Worm (Caenorhabditis elegans): Measurements from ENCODE around the gene K06A4.10.

The K06A4.10 gene

ce11 chrV:9496742-9497141 is 7.1 kb upstream of the K06A4.10 start, which contains the start of gene gsnl-1:
Gene gsnl-1, plus strand, starts transcription at chrV:9497042.
- TF ChIP-seq mep-1 (tag; optimal IDR thresholded peaks at IDR 0.05) (no peak), nhr-71 (tag; optimal IDR thresholded peaks at IDR 0.05) (peak; percentile 19), lsy-2 (tag; optimal IDR thresholded peaks at IDR 0.05) (no peak), mab-9 (GFP tag; IDR thresholded peaks at IDR 0.05) (no peak), mdl-1 (tag; optimal IDR thresholded peaks at IDR 0.05) (no peak), aha-1 (tag; optimal IDR thresholded peaks at IDR 0.05) (no peak), fkh-4 (tag; optimal IDR thresholded peaks at IDR 0.05; ENCODE audit: borderline replicate concordance) (no peak), rnt-1 (tag; optimal IDR thresholded peaks at IDR 0.05) (peak; percentile 20), unc-98 (GFP tag; IDR thresholded peaks at IDR 0.05) (no peak), lin-14 (GFP tag; optimal IDR thresholded peaks at IDR 0.05) (peak; percentile 37), snpc-4 (tag; optimal IDR thresholded peaks at IDR 0.05) (no peak), mef-2 (tag; optimal IDR thresholded peaks at IDR 0.05) (no peak), nhr-20 (tag; optimal IDR thresholded peaks at IDR 0.05) (no peak), fkh-10 (GFP tag; optimal IDR thresholded peaks at IDR 0.05) (no peak), sptf-1 (tag; optimal IDR thresholded peaks at IDR 0.05) (no peak), nhr-19 (GFP tag; conservative IDR thresholded peaks at IDR 0.05) (peak; percentile 19; the same call in 1 of the 2 replicates), unc-62 (GFP tag; optimal IDR thresholded peaks at IDR 0.05) (no peak), nhr-84 (tag; optimal IDR thresholded peaks at IDR 0.05) (no peak), egl-27 (tag; optimal IDR thresholded peaks at IDR 0.05) (no peak), ama-1 (optimal IDR thresholded peaks at IDR 0.05) (no peak), elt-2 (tag; optimal IDR thresholded peaks at IDR 0.05) (no peak), jun-1 (tag; optimal IDR thresholded peaks at IDR 0.05) (no peak), ceh-82 (tag; optimal IDR thresholded peaks at IDR 0.05) (no peak), irx-1 (tag; optimal IDR thresholded peaks at IDR 0.05) (no peak), grh-1 (GFP tag; IDR thresholded peaks at IDR 0.05) (no peak), swsn-7 (tag; optimal IDR thresholded peaks at IDR 0.05) (no peak), blmp-1 (tag; optimal IDR thresholded peaks at IDR 0.05) (no peak), dsc-1 (tag; optimal IDR thresholded peaks at IDR 0.05) (peak; percentile 70)

- peak; percentile 24 for TF ChIP-seq elt-2 (tag; optimal IDR thresholded peaks at IDR 0.05)
- TF ChIP-seq nhr-28 (tag; optimal IDR thresholded peaks at IDR 0.05): no peak
- no peak for TF ChIP-seq unc-30 (tag; optimal IDR thresholded peaks at IDR 0.05)
- TF ChIP-seq isw-1 (GFP tag; IDR thresholded peaks at IDR 0.05): no peak
- no peak for TF ChIP-seq nhr-76 (tag; optimal IDR thresholded peaks at IDR 0.05)
- TF ChIP-seq lin-13 (GFP tag; optimal IDR thresholded peaks at IDR 0.05): no peak
- no peak for TF ChIP-seq Y116A8C.19 (tag; optimal IDR thresholded peaks at IDR 0.05; ENCODE audit: borderline replicate concordance)
These were observed 2.9 kb upstream of the K06A4.10 start for ce11 chrV:9492460-9492859.

ce11 chrV:9491440-9492160 is 2.0 kb upstream of the K06A4.10 start, which contains the start of gene K06A4.7:
Gene K06A4.7, minus strand, starts transcription at chrV:9491490.
- no peak for TF ChIP-seq C34B4.2 (tag; optimal IDR thresholded peaks at IDR 0.05)
- TF ChIP-seq elt-2 (tag; optimal IDR thresholded peaks at IDR 0.05): peak; percentile 79
- TF ChIP-seq efl-1 (optimal IDR thresholded peaks at IDR 0.05): no peak
- peak in 1 of 2 experiments; percentile 43 for TF ChIP-seq efl-1 (GFP tag; optimal IDR thresholded peaks at IDR 0.05 in 1 of 2)

DNA sequence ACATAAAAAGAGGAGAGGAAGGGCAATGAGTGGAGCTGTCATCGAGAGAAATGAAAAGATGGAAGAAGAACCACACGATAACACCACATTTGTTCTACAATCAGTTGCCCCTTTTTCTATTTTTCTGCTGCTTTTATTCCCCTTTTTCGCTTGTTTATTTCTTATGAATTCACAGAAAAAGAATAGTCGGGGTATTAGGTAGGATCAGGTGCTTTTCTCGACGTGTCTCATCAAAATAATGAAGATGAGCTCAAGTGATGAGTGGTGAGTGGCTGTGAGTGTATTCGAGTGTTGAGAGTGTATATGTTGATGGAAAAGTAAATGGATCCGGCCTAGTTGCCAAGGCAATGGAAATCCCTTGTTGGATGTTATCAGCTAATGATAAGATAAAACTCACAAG is 4.1 kb downstream of the K06A4.10 start:
- TF ChIP-seq sox-4 (tag; optimal IDR thresholded peaks at IDR 0.05): peak; percentile 9
- TF ChIP-seq efl-1 (optimal IDR thresholded peaks at IDR 0.05): no peak
- peak in 1 of 2 experiments; percentile 69 for TF ChIP-seq efl-1 (GFP tag; optimal IDR thresholded peaks at IDR 0.05 in 1 of 2)
- TF ChIP-seq pax-3 (tag; optimal IDR thresholded peaks at IDR 0.05): peak; percentile 38
- no peak for TF ChIP-seq nhr-77 (tag; optimal IDR thresholded peaks at IDR 0.05)
- TF ChIP-seq nhr-71 (tag; optimal IDR thresholded peaks at IDR 0.05): peak; percentile 5
- peak; percentile 88 for TF ChIP-seq dsc-1 (tag; optimal IDR thresholded peaks at IDR 0.05)
- peak; percentile 15 for TF ChIP-seq fkh-8 (tag; optimal IDR thresholded peaks at IDR 0.05)
- no peak for TF ChIP-seq lir-3 (tag; optimal IDR thresholded peaks at IDR 0.05; ENCODE audit: poor library complexity)

Measured in whole organism, L1 larva.